Worm (Caenorhabditis elegans) whole organism, late embryonic: ENCODE results near the gene fbxa-11.

Experiments used
- C08G9.2 ChIP-seq: sonication (generic microtip); optimal IDR thresholded peaks from 2 replicates; lab custom pipeline; 2016; ENCODE audit warnings: mild to moderate bottlenecking, missing genetic modification characterization, moderate library complexity, missing compliant biosample characterization
- F13H6.1 ChIP-seq: sonication (generic microtip); optimal IDR thresholded peaks from 2 replicates; lab custom pipeline; 2016; ENCODE audit warnings: missing genetic modification characterization, missing compliant biosample characterization
- Y22D7AL.16 ChIP-seq: sonication (generic microtip); optimal IDR thresholded peaks from 2 replicates; lab custom pipeline; 2016; ENCODE audit warnings: missing genetic modification characterization, missing compliant biosample characterization
- ceh-14 ChIP-seq: sonication (generic microtip); optimal IDR thresholded peaks from 2 replicates; lab custom pipeline; 2016; ENCODE audit warnings: missing genotype, missing genetic modification characterization, missing compliant biosample characterization
- ceh-19 ChIP-seq: fragments of 200-800 bp; sonication (Bioruptor generic); optimal IDR thresholded peaks from 2 replicates; lab custom pipeline; 2018; ENCODE audit warnings: mild to moderate bottlenecking, missing genetic modification characterization, missing compliant biosample characterization
- ceh-22 ChIP-seq: sonication (generic microtip); optimal IDR thresholded peaks from 2 replicates; lab custom pipeline; 2017; ENCODE audit warnings: missing biosample characterization, missing genetic modification characterization
- ceh-24 ChIP-seq: sonication (generic microtip); optimal IDR thresholded peaks from 2 replicates; lab custom pipeline; 2016; ENCODE audit warnings: mild to moderate bottlenecking, missing genetic modification characterization, missing compliant biosample characterization
- ceh-30 ChIP-seq: fragments of 150-350 bp; optimal IDR thresholded peaks from 2 replicates; lab custom pipeline; 2014; ENCODE audit warnings: missing biosample characterization, missing genetic modification characterization
- ceh-31 ChIP-seq: sonication (generic microtip); optimal IDR thresholded peaks from 2 replicates; lab custom pipeline; 2016; ENCODE audit warnings: missing genetic modification characterization, missing compliant biosample characterization
- ceh-34 ChIP-seq: sonication (generic microtip); optimal IDR thresholded peaks from 2 replicates; lab custom pipeline; 2016; ENCODE audit warnings: mild to moderate bottlenecking, missing genetic modification characterization, missing compliant biosample characterization
- ceh-9 ChIP-seq: sonication (generic microtip); optimal IDR thresholded peaks from 2 replicates; lab custom pipeline; 2016; ENCODE audit warnings: mild to moderate bottlenecking, missing genetic modification characterization, inconsistent platforms, missing compliant biosample characterization
- che-1 ChIP-seq: sonication (generic microtip); optimal IDR thresholded peaks from 2 replicates; lab custom pipeline; 2016; ENCODE audit warnings: mild to moderate bottlenecking, missing genetic modification characterization, missing compliant biosample characterization
- dmd-4 ChIP-seq: sonication (generic microtip); optimal IDR thresholded peaks from 2 replicates; lab custom pipeline; 2016; ENCODE audit warnings: borderline replicate concordance, missing genetic modification characterization, missing compliant biosample characterization
- dve-1 ChIP-seq: sonication (generic microtip); optimal IDR thresholded peaks from 2 replicates; lab custom pipeline; 2017; ENCODE audit warnings: antibody characterized with exemption, mild to moderate bottlenecking, missing genetic modification characterization, missing compliant biosample characterization
- elt-2 ChIP-seq: sonication (generic microtip); optimal IDR thresholded peaks from 2 replicates; lab custom pipeline; 2016; ENCODE audit warnings: missing genetic modification reagents, missing genetic modification characterization, missing compliant biosample characterization
- fax-1 ChIP-seq: sonication (generic microtip); optimal IDR thresholded peaks from 2 replicates; lab custom pipeline; 2016; ENCODE audit warnings: missing genotype, missing genetic modification characterization, missing compliant biosample characterization
- fkh-10 ChIP-seq: fragments of 150-350 bp; optimal IDR thresholded peaks from 2 replicates; lab custom pipeline; 2014; ENCODE audit warnings: missing biosample characterization, missing genetic modification reagents, missing genetic modification characterization
- fkh-6 ChIP-seq: sonication (generic microtip); optimal IDR thresholded peaks from 2 replicates; lab custom pipeline; 2016; ENCODE audit warnings: missing genetic modification characterization, missing compliant biosample characterization
- hlh-13 ChIP-seq: fragments of 200-800 bp; sonication (Bioruptor generic); optimal IDR thresholded peaks from 2 replicates; lab custom pipeline; 2018; ENCODE audit warnings: mild to moderate bottlenecking, missing genetic modification characterization, missing compliant biosample characterization
- hlh-15 ChIP-seq: sonication (generic microtip); optimal IDR thresholded peaks from 2 replicates; lab custom pipeline; 2016; ENCODE audit warnings: missing genetic modification characterization, missing compliant biosample characterization
- hlh-30 ChIP-seq: sonication (generic microtip); optimal IDR thresholded peaks from 2 replicates; lab custom pipeline; 2017; ENCODE audit warnings: antibody characterized with exemption, missing genetic modification characterization, missing compliant biosample characterization; ENCODE audit not compliant: insufficient read depth
- hlh-6 ChIP-seq: sonication (generic microtip); optimal IDR thresholded peaks from 2 replicates; lab custom pipeline; 2016; ENCODE audit warnings: missing genotype, missing genetic modification characterization, missing compliant biosample characterization
- hlh-8 ChIP-seq: sonication (generic microtip); optimal IDR thresholded peaks from 2 replicates; lab custom pipeline; 2016; ENCODE audit warnings: missing genotype, missing genetic modification characterization, missing compliant biosample characterization
- lim-6 ChIP-seq: sonication (generic microtip); optimal IDR thresholded peaks from 2 replicates; lab custom pipeline; 2016; ENCODE audit warnings: missing genetic modification characterization, missing compliant biosample characterization
- madf-2 ChIP-seq: sonication (generic microtip); optimal IDR thresholded peaks from 2 replicates; lab custom pipeline; 2017; ENCODE audit warnings: missing genetic modification characterization, missing compliant biosample characterization
- mec-3 ChIP-seq: sonication (generic microtip); optimal IDR thresholded peaks from 2 replicates; lab custom pipeline; 2016; ENCODE audit warnings: borderline replicate concordance, missing genetic modification characterization, missing compliant biosample characterization
- nfya-1 ChIP-seq: sonication (generic microtip); optimal IDR thresholded peaks from 2 replicates; lab custom pipeline; 2017; ENCODE audit warnings: missing genetic modification characterization, mild to moderate bottlenecking, missing compliant biosample characterization, antibody characterized with exemption, moderate library complexity
- nhr-11 ChIP-seq: fragments of 150-350 bp; optimal IDR thresholded peaks from 2 replicates; lab custom pipeline; 2014; ENCODE audit warnings: missing biosample characterization, missing genetic modification characterization
- nhr-232 ChIP-seq: sonication (generic microtip); optimal IDR thresholded peaks from 2 replicates; lab custom pipeline; 2016; ENCODE audit warnings: missing genetic modification characterization, missing compliant biosample characterization
- odd-2 ChIP-seq: sonication (generic microtip); optimal IDR thresholded peaks from 2 replicates; lab custom pipeline; 2017; ENCODE audit warnings: antibody characterized with exemption, mild to moderate bottlenecking, missing genetic modification characterization, missing compliant biosample characterization
- pag-3 ChIP-seq: sonication (generic microtip); optimal IDR thresholded peaks from 2 replicates; lab custom pipeline; 2016; ENCODE audit warnings: missing compliant biosample characterization, missing genetic modification characterization, borderline replicate concordance
- pax-1 ChIP-seq: fragments of 150-350 bp; optimal IDR thresholded peaks from 2 replicates; lab custom pipeline; 2014; ENCODE audit warnings: missing biosample characterization, missing genetic modification characterization
- pros-1 ChIP-seq: fragments of 150-350 bp; optimal IDR thresholded peaks from 2 replicates; lab custom pipeline; 2014; ENCODE audit warnings: missing biosample characterization, missing genetic modification reagents, missing genetic modification characterization
- rnt-1 ChIP-seq: sonication (generic microtip); optimal IDR thresholded peaks from 2 replicates; lab custom pipeline; 2016; ENCODE audit warnings: missing genetic modification characterization, missing compliant biosample characterization
- sox-4 ChIP-seq: sonication (generic microtip); optimal IDR thresholded peaks from 2 replicates; lab custom pipeline; 2017; ENCODE audit warnings: mild to moderate bottlenecking, missing genetic modification characterization, inconsistent platforms, missing compliant biosample characterization
- tbx-7 ChIP-seq: sonication (generic microtip); optimal IDR thresholded peaks from 2 replicates; lab custom pipeline; 2016; ENCODE audit warnings: missing genotype, missing genetic modification characterization, missing compliant biosample characterization
- ztf-16 ChIP-seq: sonication (generic microtip); optimal IDR thresholded peaks from 2 replicates; lab custom pipeline; 2017; ENCODE audit warnings: missing genetic modification characterization, missing compliant biosample characterization

The fbxa-11 gene

ce11 chrIII:941958-942357 lies 8.7 kb upstream of the fbxa-11 start:
- TF ChIP-seq F13H6.1 (tag; lab: Kevin White, UChicago) (no peak), ceh-24 (tag; lab: Kevin White, UChicago) (no peak), hlh-15 (tag; lab: Kevin White, UChicago) (no peak), ztf-16 (tag; lab: Kevin White, UChicago) (no peak), ceh-19 (GFP tag; lab: Kevin White, UChicago) (no peak), hlh-30 (tag; lab: Kevin White, UChicago) (no peak), rnt-1 (no peak), ceh-34 (no peak), hlh-6 (no peak), sox-4 (tag; lab: Kevin White, UChicago) (no peak), dve-1 (no peak), C08G9.2 (tag; lab: Kevin White, UChicago) (no peak), hlh-13 (GFP tag; lab: Kevin White, UChicago) (no peak), ceh-31 (tag; lab: Kevin White, UChicago) (no peak)

DNA sequence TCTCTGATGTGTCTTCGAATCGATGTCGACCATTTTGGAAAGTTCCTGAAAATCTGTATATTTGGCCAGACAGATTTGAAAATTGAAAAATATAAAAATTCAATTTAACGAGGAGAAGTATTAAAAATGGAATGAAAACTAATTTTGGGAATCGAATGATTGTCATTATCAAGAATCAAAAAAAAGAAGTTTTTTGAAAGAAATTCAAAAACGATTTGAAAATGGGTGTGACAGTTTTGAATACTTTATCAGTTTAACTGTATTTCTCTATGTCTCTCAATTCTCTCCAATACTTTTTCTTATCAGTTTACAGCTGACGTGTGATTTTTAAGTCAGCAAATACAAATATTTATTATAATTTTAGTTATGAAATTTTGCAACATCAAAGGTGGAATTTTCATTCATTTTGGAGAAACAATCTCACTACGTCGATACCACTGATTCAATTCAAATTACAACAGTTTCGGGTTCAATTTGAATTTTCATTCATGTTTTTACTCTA lies 7.2 kb upstream of the fbxa-11 start, which contains the start of gene fbxa-59:
Gene fbxa-59 (minus strand): TSS at position 51 of the 502 bp plus-strand sequence.
- TF ChIP-seq pax-1 (tag; lab: Kevin White, UChicago) (no peak), nhr-232 (tag; lab: Kevin White, UChicago) (no peak), elt-2 (tag; lab: Kevin White, UChicago) (peak; percentile 16), ceh-9 (tag; lab: Kevin White, UChicago) (no peak), fkh-10 (GFP tag; lab: Kevin White, UChicago) (no peak), che-1 (tag; lab: Kevin White, UChicago) (no peak), ceh-34 (no peak)

DNA sequence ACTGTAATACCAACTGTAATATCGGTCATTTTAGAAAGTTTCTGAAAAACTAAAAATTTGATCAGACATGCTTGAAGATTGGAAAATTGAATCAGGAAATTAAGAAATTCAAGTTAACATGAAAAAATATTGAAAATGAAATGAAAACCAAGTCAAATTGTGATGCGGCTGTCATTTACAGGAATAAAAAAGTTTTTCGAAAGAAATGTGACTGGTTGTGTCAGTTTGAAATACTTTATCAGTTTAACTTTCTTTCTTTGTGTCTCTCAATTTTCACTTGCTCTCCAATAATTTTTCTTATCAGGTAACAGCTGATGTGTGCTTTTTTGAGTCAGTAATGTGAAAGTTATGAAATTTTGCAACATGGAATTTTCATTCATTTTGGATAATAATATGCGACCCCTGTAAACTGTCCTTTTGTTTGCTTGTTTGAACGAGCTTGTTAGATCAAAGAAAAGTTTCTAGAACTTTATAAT lies 4.4 kb upstream of the fbxa-11 start, which contains the start of gene fbxa-60:
Gene fbxa-60 (minus strand): TSS at position 51 of the 476 bp plus-strand sequence.
- TF ChIP-seq hlh-30 (tag; lab: Kevin White, UChicago) = no peak
- no peak for TF ChIP-seq nfya-1 (tag; lab: Kevin White, UChicago)
- no peak for TF ChIP-seq C08G9.2 (tag; lab: Kevin White, UChicago)
- no peak for TF ChIP-seq che-1 (tag; lab: Kevin White, UChicago)
- TF ChIP-seq nhr-11 (tag; lab: Kevin White, UChicago) = no peak
- no peak for TF ChIP-seq ceh-34
- TF ChIP-seq odd-2 (tag; lab: Kevin White, UChicago) = no peak
- no peak for TF ChIP-seq fkh-6
- no peak for TF ChIP-seq tbx-7 (tag; lab: Kevin White, UChicago)
- no peak for TF ChIP-seq ceh-14 (tag; lab: Kevin White, UChicago)
- TF ChIP-seq hlh-8 (tag; lab: Kevin White, UChicago) = no peak
- no peak for TF ChIP-seq nhr-232 (tag; lab: Kevin White, UChicago)
- no peak for TF ChIP-seq mec-3 (tag; lab: Kevin White, UChicago)
- TF ChIP-seq dmd-4 (tag; lab: Kevin White, UChicago) = no peak
- TF ChIP-seq rnt-1 = no peak
- no peak for TF ChIP-seq ceh-19 (GFP tag; lab: Kevin White, UChicago)

ce11 chrIII:952184-952583 lies 1.5 kb downstream of the fbxa-11 start, which contains the start of gene fbxa-10:
TSS of gene fbxa-10 (plus strand) at chrIII:952390.
- no peak for TF ChIP-seq Y22D7AL.16 (tag; lab: Kevin White, UChicago)
- no peak for TF ChIP-seq pros-1
- TF ChIP-seq ceh-22 (tag; lab: Kevin White, UChicago) = no peak
- TF ChIP-seq madf-2 (tag; lab: Kevin White, UChicago) = no peak
- no peak for TF ChIP-seq dmd-4 (tag; lab: Kevin White, UChicago)
- TF ChIP-seq tbx-7 (tag; lab: Kevin White, UChicago) = no peak
- no peak for TF ChIP-seq ceh-30 (tag; lab: Kevin White, UChicago)
- no peak for TF ChIP-seq ceh-14 (tag; lab: Kevin White, UChicago)
- no peak for TF ChIP-seq fax-1 (tag; lab: Kevin White, UChicago)
- no peak for TF ChIP-seq pag-3 (tag; lab: Kevin White, UChicago)
- no peak for TF ChIP-seq elt-2 (tag; lab: Kevin White, UChicago)
- TF ChIP-seq lim-6 (tag; lab: Kevin White, UChicago) = no peak
